Worm (Caenorhabditis elegans) whole organism, L2 larva: Measurements from ENCODE around the gene C08B6.8.

ENCODE experiments used
- C34F6.9 ChIP-seq: fragments of 150-350 bp; optimal IDR thresholded peaks from 2 replicates; lab custom pipeline; 2014; ENCODE audit warnings: missing biosample characterization, missing genetic modification characterization
- F13H6.1 ChIP-seq: sonication (generic microtip); optimal IDR thresholded peaks from 2 replicates; lab custom pipeline; 2016; ENCODE audit warnings: missing genetic modification characterization, missing compliant biosample characterization
- Y55F3AM.14 ChIP-seq: fragments of 200-800 bp; sonication (Bioruptor generic); optimal IDR thresholded peaks from 2 replicates; lab custom pipeline; 2018; ENCODE audit warnings: mild to moderate bottlenecking, missing genetic modification characterization, missing compliant biosample characterization
- ZK546.5 ChIP-seq: sonication (generic microtip); optimal IDR thresholded peaks from 2 replicates; lab custom pipeline; 2017; ENCODE audit warnings: missing biosample characterization, missing genetic modification characterization
- blmp-1 ChIP-seq: sonication (generic microtip); optimal IDR thresholded peaks from 2 replicates; lab custom pipeline; 2017; ENCODE audit warnings: missing genetic modification characterization, mild to moderate bottlenecking, missing compliant biosample characterization, antibody characterized with exemption, moderate library complexity; ENCODE audit not compliant: insufficient read depth
- ceh-16 ChIP-seq: fragments of 150-350 bp; optimal IDR thresholded peaks from 2 replicates; lab custom pipeline; 2014; ENCODE audit warnings: missing biosample characterization, missing genetic modification characterization
- ceh-82 ChIP-seq: fragments of 150-350 bp; optimal IDR thresholded peaks from 2 replicates; lab custom pipeline; 2014; ENCODE audit warnings: missing biosample characterization, missing genetic modification characterization
- crh-2 ChIP-seq: sonication (generic microtip); optimal IDR thresholded peaks from 2 replicates; lab custom pipeline; 2017; ENCODE audit warnings: missing biosample characterization, missing genetic modification characterization
- dmd-4 ChIP-seq: sonication (generic microtip); optimal IDR thresholded peaks from 2 replicates; lab custom pipeline; 2017; ENCODE audit warnings: missing biosample characterization, missing genetic modification characterization
- egl-27 ChIP-seq: sonication (generic microtip); optimal IDR thresholded peaks from 3 replicates; lab custom pipeline; 2017; ENCODE audit warnings: missing biosample characterization, missing genetic modification reagents, missing genetic modification characterization
- elt-3 ChIP-seq: sonication (generic microtip); optimal IDR thresholded peaks from 2 replicates; lab custom pipeline; 2017; ENCODE audit warnings: missing biosample characterization, missing genetic modification characterization
- fos-1 ChIP-seq: fragments of 150-350 bp; optimal IDR thresholded peaks from 2 replicates; lab custom pipeline; 2014; ENCODE audit warnings: missing biosample characterization, missing genetic modification characterization
- gmeb-1 ChIP-seq: fragments of 150-350 bp; optimal IDR thresholded peaks from 2 replicates; lab custom pipeline; 2014; ENCODE audit warnings: missing biosample characterization, missing genetic modification characterization
- lin-11 ChIP-seq: fragments of 150-350 bp; sonication (generic microtip); optimal IDR thresholded peaks from 2 replicates; lab custom pipeline; 2014; ENCODE audit warnings: missing biosample characterization, missing genetic modification characterization, inconsistent platforms, mixed read lengths
- lin-39 ChIP-seq: fragments of 150-350 bp; optimal IDR thresholded peaks from 2 replicates; lab custom pipeline; 2014; ENCODE audit warnings: missing biosample characterization, missing genetic modification reagents, missing genetic modification characterization
- lsy-2 ChIP-seq, 2 experiments: fragments of 150-350 bp in 1 of 2; sonication (generic microtip) in 1 of 2; optimal IDR thresholded peaks; 2 replicates each; lab custom pipeline; 2014 to 2017; ENCODE audit warnings: missing biosample characterization in 2 of 2, missing genetic modification characterization in 2 of 2
- mab-5 ChIP-seq: fragments of 150-350 bp; optimal IDR thresholded peaks from 2 replicates; lab custom pipeline; 2014; ENCODE audit warnings: missing biosample characterization, missing genetic modification characterization
- mbf-1 ChIP-seq: sonication (generic microtip); optimal IDR thresholded peaks from 2 replicates; lab custom pipeline; 2017; ENCODE audit warnings: missing biosample characterization, missing genetic modification characterization
- mdl-1 ChIP-seq, 2 experiments: fragments of 150-350 bp in 1 of 2; sonication (generic microtip) in 1 of 2; optimal IDR thresholded peaks; 2 replicates each; lab custom pipeline; 2017; ENCODE audit warnings: missing biosample characterization in 2 of 2, missing genetic modification characterization in 2 of 2
- nhr-10 ChIP-seq: sonication (generic microtip); optimal IDR thresholded peaks from 2 replicates; lab custom pipeline; 2017; ENCODE audit warnings: missing biosample characterization, missing genetic modification characterization
- nhr-11 ChIP-seq: fragments of 150-350 bp; optimal IDR thresholded peaks from 2 replicates; lab custom pipeline; 2014; ENCODE audit warnings: missing biosample characterization, missing genetic modification characterization
- nhr-12 ChIP-seq: fragments of 150-350 bp; optimal IDR thresholded peaks from 2 replicates; lab custom pipeline; 2014; ENCODE audit warnings: missing biosample characterization, missing genetic modification characterization
- nhr-129 ChIP-seq: fragments of 150-350 bp; optimal IDR thresholded peaks from 2 replicates; lab custom pipeline; 2014; ENCODE audit warnings: missing biosample characterization, missing genetic modification characterization
- nhr-21 ChIP-seq: fragments of 150-350 bp; optimal IDR thresholded peaks from 2 replicates; lab custom pipeline; 2014; ENCODE audit warnings: missing biosample characterization, missing genetic modification characterization
- nhr-23 ChIP-seq: fragments of 150-350 bp; optimal IDR thresholded peaks from 2 replicates; lab custom pipeline; 2014; ENCODE audit warnings: missing biosample characterization, missing genetic modification reagents, missing genetic modification characterization
- nhr-237 ChIP-seq: fragments of 150-350 bp; optimal IDR thresholded peaks from 2 replicates; lab custom pipeline; 2014; ENCODE audit warnings: missing biosample characterization, missing genetic modification characterization
- nhr-25 ChIP-seq: fragments of 150-350 bp; sonication (generic microtip); optimal IDR thresholded peaks from 3 replicates; lab custom pipeline; 2014; ENCODE audit warnings: missing biosample characterization, missing genetic modification characterization
- nhr-6 ChIP-seq: fragments of 150-350 bp; optimal IDR thresholded peaks from 2 replicates; lab custom pipeline; 2014; ENCODE audit warnings: missing biosample characterization, missing genetic modification characterization
- nhr-77 ChIP-seq: fragments of 150-350 bp; optimal IDR thresholded peaks from 2 replicates; lab custom pipeline; 2014; ENCODE audit warnings: missing biosample characterization, missing genetic modification characterization
- peb-1 ChIP-seq: fragments of 150-350 bp; optimal IDR thresholded peaks from 2 replicates; lab custom pipeline; 2014; ENCODE audit warnings: missing biosample characterization, missing genetic modification characterization
- sem-4 ChIP-seq: fragments of 150-350 bp; optimal IDR thresholded peaks from 2 replicates; lab custom pipeline; 2014; ENCODE audit warnings: missing biosample characterization, missing genetic modification reagents, missing genetic modification characterization
- skn-1 ChIP-seq: sonication (generic microtip); optimal IDR thresholded peaks from 2 replicates; lab custom pipeline; 2017; ENCODE audit warnings: missing biosample characterization, missing genetic modification characterization
- sma-3 ChIP-seq: sonication (generic microtip); optimal IDR thresholded peaks from 2 replicates; lab custom pipeline; 2016; ENCODE audit warnings: missing genetic modification reagents, missing genetic modification characterization, missing compliant biosample characterization
- sma-9 ChIP-seq, 2 experiments: fragments of 150-350 bp in 1 of 2; sonication (generic microtip) in 1 of 2; optimal IDR thresholded peaks; 2 replicates each; lab custom pipeline; 2014 to 2016; ENCODE audit warnings: missing genetic modification characterization in 2 of 2, mild to moderate bottlenecking in 1 of 2, missing biosample characterization in 1 of 2, missing compliant biosample characterization in 1 of 2, missing genetic modification reagents in 1 of 2, moderate library complexity in 1 of 2
- unc-39 ChIP-seq: fragments of 150-350 bp; optimal IDR thresholded peaks from 2 replicates; lab custom pipeline; 2014; ENCODE audit warnings: missing biosample characterization, missing genetic modification characterization
- unc-55 ChIP-seq: fragments of 150-350 bp; sonication (generic microtip); optimal IDR thresholded peaks from 3 replicates; lab custom pipeline; 2014; ENCODE audit warnings: missing biosample characterization, missing genetic modification reagents, missing genetic modification characterization
- unc-62 ChIP-seq: fragments of 150-350 bp; optimal IDR thresholded peaks from 2 replicates; lab custom pipeline; 2014; ENCODE audit warnings: missing biosample characterization, missing genetic modification reagents, missing genetic modification characterization
- zag-1 ChIP-seq: fragments of 150-350 bp; optimal IDR thresholded peaks from 2 replicates; lab custom pipeline; 2014; ENCODE audit warnings: missing biosample characterization, missing genetic modification characterization
- ztf-1 ChIP-seq: fragments of 200-800 bp; sonication (Bioruptor generic); conservative IDR thresholded peaks from 2 replicates; pipeline ENCODE4 v1.3.6; 2022; ENCODE audit warnings: missing genetic modification characterization, missing compliant biosample characterization
- ztf-11 ChIP-seq: sonication (generic microtip); optimal IDR thresholded peaks from 2 replicates; lab custom pipeline; 2017; ENCODE audit warnings: missing biosample characterization, missing genetic modification characterization
- ztf-4 ChIP-seq: fragments of 150-350 bp; optimal IDR thresholded peaks from 2 replicates; lab custom pipeline; 2014; ENCODE audit warnings: missing biosample characterization, missing genetic modification characterization

The C08B6.8 gene

ce11 chrV:10166368-10166767 lies 31.9 kb downstream of the C08B6.8 start, which contains the start of gene C51E3.6:
Gene C51E3.6 (minus strand): TSS chrV:10166468.
- TF ChIP-seq nhr-237 (tag; lab: Kevin White, UChicago): no peak
- TF ChIP-seq mbf-1: no peak
- no peak for TF ChIP-seq nhr-6 (tag; lab: Kevin White, UChicago)
- TF ChIP-seq unc-62 (GFP tag; lab: Kevin White, UChicago): no peak
- TF ChIP-seq gmeb-1 (tag; lab: Kevin White, UChicago): no peak
- TF ChIP-seq mdl-1 (tag; optimal IDR thresholded peaks at IDR 0.05; lab: Kevin White, UChicago): no peak
- no peak for TF ChIP-seq ceh-16 (tag; lab: Kevin White, UChicago)
- no peak for TF ChIP-seq nhr-12 (tag; lab: Kevin White, UChicago)
- no peak for TF ChIP-seq lin-11 (tag; lab: Kevin White, UChicago)
- no peak for TF ChIP-seq sma-3 (GFP tag; lab: Kevin White, UChicago)
- no peak for TF ChIP-seq egl-27
- TF ChIP-seq dmd-4 (tag; lab: Kevin White, UChicago): no peak
- no peak for TF ChIP-seq crh-2
- TF ChIP-seq nhr-11 (tag; lab: Kevin White, UChicago): no peak
- TF ChIP-seq nhr-25: no peak
- TF ChIP-seq nhr-21 (tag; lab: Kevin White, UChicago): no peak
- TF ChIP-seq, all 48 proteins: peak for 0

ce11 chrV:10168870-10169269 lies 34.4 kb downstream of the C08B6.8 start:
- TF ChIP-seq egl-27 (no peak), nhr-21 (tag; lab: Kevin White, UChicago) (no peak), unc-55 (GFP tag; lab: Kevin White, UChicago) (peak; percentile 51), blmp-1 (tag; lab: Kevin White, UChicago) (no peak), lsy-2 (tag; optimal IDR thresholded peaks at IDR 0.05; lab: Kevin White, UChicago) (peak in 1 of 2 experiments; percentile 40), lin-11 (tag; lab: Kevin White, UChicago) (no peak), zag-1 (no peak), ztf-4 (peak; percentile 13), sma-3 (GFP tag; lab: Kevin White, UChicago) (no peak), unc-39 (tag; lab: Kevin White, UChicago) (no peak), nhr-237 (tag; lab: Kevin White, UChicago) (peak; percentile 8), ztf-11 (tag; lab: Kevin White, UChicago) (no peak), mab-5 (tag; lab: Kevin White, UChicago) (no peak), crh-2 (peak; percentile 40), ceh-82 (tag; lab: Kevin White, UChicago) (no peak)

- TF ChIP-seq nhr-10 (tag; lab: Kevin White, UChicago) (no peak), nhr-237 (tag; lab: Kevin White, UChicago) (no peak), nhr-23 (tag; lab: Kevin White, UChicago) (no peak), fos-1 (no peak), egl-27 (no peak), skn-1 (tag; lab: Kevin White, UChicago) (no peak), mdl-1 (tag; optimal IDR thresholded peaks at IDR 0.05; lab: Kevin White, UChicago) (no peak), elt-3 (no peak), nhr-6 (tag; lab: Kevin White, UChicago) (no peak), ZK546.5 (tag; lab: Kevin White, UChicago) (no peak), sma-3 (GFP tag; lab: Kevin White, UChicago) (no peak), lsy-2 (tag; optimal IDR thresholded peaks at IDR 0.05; lab: Kevin White, UChicago) (no peak), sma-9 (GFP tag; optimal IDR thresholded peaks at IDR 0.05; lab: Kevin White, UChicago) (no peak), sma-9 (tag; optimal IDR thresholded peaks at IDR 0.05; lab: Kevin White, UChicago) (no peak), zag-1 (no peak), peb-1 (tag; lab: Kevin White, UChicago) (no peak)
These were observed 39.2 kb downstream of the C08B6.8 start, which contains the start of gene egl-3 for ce11 chrV:10173653-10174052. Gene egl-3 (minus strand): TSS chrV:10173753.

DNA sequence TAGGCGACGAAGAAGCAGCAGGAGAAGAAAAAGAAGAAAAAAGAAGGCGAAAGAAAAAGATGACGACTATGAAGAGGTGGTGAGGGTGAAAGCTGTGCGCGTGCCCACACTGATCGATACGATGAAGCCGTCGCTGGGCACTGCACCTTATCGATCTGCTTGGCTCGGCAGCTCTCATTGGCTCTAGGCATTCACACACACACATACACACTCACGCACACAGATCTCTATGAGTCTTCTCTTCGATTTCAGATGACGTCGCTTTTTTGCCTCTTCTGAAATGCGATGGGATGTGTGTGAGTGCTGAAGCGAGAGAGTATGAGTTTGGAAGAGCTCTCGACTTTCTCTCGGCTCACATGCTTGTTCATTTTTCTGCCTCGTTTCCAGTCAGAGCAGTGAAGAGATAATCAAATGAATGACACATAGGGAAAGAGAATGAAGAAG lies 40.2 kb downstream of the C08B6.8 start:
- TF ChIP-seq ztf-1 (GFP tag; lab: Robert Waterston, UW) (no peak), lin-11 (tag; lab: Kevin White, UChicago) (peak; percentile 97), C34F6.9 (peak; percentile 95), nhr-129 (tag; lab: Kevin White, UChicago) (peak; percentile 92), sem-4 (tag; lab: Kevin White, UChicago) (peak; percentile 67), nhr-77 (tag; lab: Kevin White, UChicago) (no peak), fos-1 (peak; percentile 39), lsy-2 (tag; optimal IDR thresholded peaks at IDR 0.05; lab: Kevin White, UChicago) (peak; percentile 68 to 83), nhr-6 (tag; lab: Kevin White, UChicago) (peak; percentile 86), zag-1 (peak; percentile 95), crh-2 (peak; percentile 81), nhr-21 (tag; lab: Kevin White, UChicago) (peak; percentile 55), nhr-12 (tag; lab: Kevin White, UChicago) (no peak), mbf-1 (no peak), mab-5 (tag; lab: Kevin White, UChicago) (peak; percentile 75), unc-55 (GFP tag; lab: Kevin White, UChicago) (peak; percentile 96), skn-1 (tag; lab: Kevin White, UChicago) (no peak), ceh-16 (tag; lab: Kevin White, UChicago) (no peak), ztf-4 (peak; percentile 58), F13H6.1 (tag; lab: Kevin White, UChicago) (peak; percentile 79), Y55F3AM.14 (GFP tag; lab: Kevin White, UChicago) (peak; percentile 59), blmp-1 (tag; lab: Kevin White, UChicago) (no peak), mdl-1 (tag; optimal IDR thresholded peaks at IDR 0.05; lab: Kevin White, UChicago) (peak; percentile 65 to 91), egl-27 (peak; percentile 60), unc-62 (GFP tag; lab: Kevin White, UChicago) (no peak), gmeb-1 (tag; lab: Kevin White, UChicago) (no peak), ztf-11 (tag; lab: Kevin White, UChicago) (peak; percentile 40), sma-9 (GFP tag; optimal IDR thresholded peaks at IDR 0.05; lab: Kevin White, UChicago) (peak; percentile 79), sma-9 (tag; optimal IDR thresholded peaks at IDR 0.05; lab: Kevin White, UChicago) (no peak), lin-39 (tag; lab: Kevin White, UChicago) (peak; percentile 66)
